Fruit fly (Drosophila melanogaster) whole organism, embryonic: ENCODE data around the gene CG10866.

Experiments used
- Awh ChIP-seq: fragments of 200-800 bp; sonication (Bioruptor generic); IDR thresholded peaks from 2 replicates; pipeline ENCODE4, ENCODE4 v1.3.6; 2022; ENCODE audit warnings: missing biosample characterization, missing genetic modification characterization
- BtbVII ChIP-seq: fragments of 200-800 bp; sonication (Bioruptor generic); optimal IDR thresholded peaks from 3 replicates; lab custom pipeline; 2017; ENCODE audit warnings: missing biosample characterization, mild to moderate bottlenecking, missing genetic modification characterization
- CG10274 ChIP-seq: fragments of 200-800 bp; sonication (Bioruptor generic); optimal IDR thresholded peaks from 3 replicates; lab custom pipeline; 2017; ENCODE audit warnings: missing biosample characterization, mild to moderate bottlenecking, missing genetic modification characterization
- CG10959 ChIP-seq: fragments of 200-800 bp; sonication (Bioruptor generic); IDR thresholded peaks from 2 replicates; pipeline ENCODE4 v1.3.6; 2022; ENCODE audit warnings: missing biosample characterization, missing genetic modification characterization
- CG11398 ChIP-seq: fragments of 200-800 bp; sonication (Bioruptor generic); optimal IDR thresholded peaks from 2 replicates; lab custom pipeline; 2016; ENCODE audit warnings: missing biosample characterization, missing genetic modification characterization
- CG11456 ChIP-seq: fragments of 200-800 bp; sonication (Bioruptor generic); IDR thresholded peaks from 3 replicates; pipeline ENCODE4 v1.3.6; 2022; ENCODE audit warnings: missing biosample characterization, missing genetic modification characterization
- CG11504 ChIP-seq: fragments of 200-800 bp; sonication (Bioruptor generic); optimal IDR thresholded peaks from 3 replicates; lab custom pipeline; 2019; ENCODE audit warnings: missing biosample characterization, mild to moderate bottlenecking, missing genetic modification characterization, moderate library complexity
- CG12104 ChIP-seq: fragments of 200-800 bp; sonication (Bioruptor generic); optimal IDR thresholded peaks from 3 replicates; lab custom pipeline; 2016; ENCODE audit warnings: missing biosample characterization, missing genetic modification characterization
- CG12155 ChIP-seq: fragments of 200-800 bp; sonication (Bioruptor generic); optimal IDR thresholded peaks from 3 replicates; lab custom pipeline; 2016; ENCODE audit warnings: missing biosample characterization, missing genetic modification characterization
- CG12391 ChIP-seq: fragments of 200-800 bp; sonication (Bioruptor generic); optimal IDR thresholded peaks from 3 replicates; lab custom pipeline; 2018; ENCODE audit warnings: missing biosample characterization, mild to moderate bottlenecking, missing genetic modification characterization, moderate library complexity
- CG14860 ChIP-seq: fragments of 200-800 bp; sonication (Bioruptor generic); IDR thresholded peaks from 3 replicates; pipeline ENCODE4 v1.3.6; 2022; ENCODE audit warnings: missing biosample characterization, missing genetic modification characterization; ENCODE audit not compliant: partially characterized antibody
- CG16779 ChIP-seq: fragments of 200-800 bp; sonication (Bioruptor generic); IDR thresholded peaks from 2 replicates; pipeline ENCODE4 v1.3.6; 2022; ENCODE audit warnings: missing biosample characterization, missing genetic modification characterization
- CG17186 ChIP-seq: fragments of 200-800 bp; sonication (Bioruptor generic); optimal IDR thresholded peaks from 3 replicates; lab custom pipeline; 2017; ENCODE audit warnings: missing biosample characterization, missing genetic modification reagents, missing genetic modification characterization
- CG1792 ChIP-seq: fragments of 200-800 bp; sonication (Bioruptor generic); optimal IDR thresholded peaks from 2 replicates; lab custom pipeline; 2016; ENCODE audit warnings: missing biosample characterization, missing genetic modification characterization
- CG18599 ChIP-seq: fragments of 200-800 bp; sonication (Bioruptor generic); optimal IDR thresholded peaks from 3 replicates; lab custom pipeline; 2017; ENCODE audit warnings: missing biosample characterization, missing genetic modification characterization, mild to moderate bottlenecking, moderate library complexity, missing genetic modification reagents
- CG2129 ChIP-seq: fragments of 200-800 bp; sonication (Bioruptor generic); IDR thresholded peaks from 2 replicates; pipeline ENCODE4 v1.3.6; 2022; ENCODE audit warnings: missing biosample characterization, missing genetic modification characterization; ENCODE audit not compliant: partially characterized antibody
- CG2202 ChIP-seq: fragments of 200-800 bp; sonication (Bioruptor generic); optimal IDR thresholded peaks from 2 replicates; lab custom pipeline; 2018; ENCODE audit warnings: missing biosample characterization, mild to moderate bottlenecking, missing genetic modification characterization
- CG2712 ChIP-seq: fragments of 200-800 bp; optimal IDR thresholded peaks from 3 replicates; lab custom pipeline; 2019; ENCODE audit warnings: missing biosample characterization, mild to moderate bottlenecking, missing genetic modification characterization, moderate library complexity
- CG33557 ChIP-seq: fragments of 200-800 bp; sonication (Bioruptor generic); optimal IDR thresholded peaks from 2 replicates; lab custom pipeline; 2019; ENCODE audit warnings: missing biosample characterization, mild to moderate bottlenecking, missing genetic modification characterization, moderate library complexity
- CG6254 ChIP-seq: fragments of 200-800 bp; sonication (Bioruptor generic); optimal IDR thresholded peaks from 3 replicates; lab custom pipeline; 2017; ENCODE audit warnings: mild to moderate bottlenecking, missing biosample characterization, missing genetic modification reagents, missing genetic modification characterization
- CG6813 ChIP-seq: fragments of 200-800 bp; sonication (Bioruptor generic); optimal IDR thresholded peaks from 2 replicates; lab custom pipeline; 2017; ENCODE audit warnings: missing biosample characterization, missing genetic modification characterization, mild to moderate bottlenecking, moderate library complexity, missing genetic modification reagents
- CG7372 ChIP-seq: fragments of 200-800 bp; sonication (Bioruptor generic); IDR thresholded peaks from 2 replicates; pipeline ENCODE4 v1.3.6; 2022; ENCODE audit warnings: missing biosample characterization, missing genetic modification characterization
- CG8944 ChIP-seq: fragments of 200-800 bp; sonication (Bioruptor generic); optimal IDR thresholded peaks from 3 replicates; lab custom pipeline; 2016; ENCODE audit warnings: missing biosample characterization, missing genetic modification characterization
- CG9437 ChIP-seq: fragments of 200-800 bp; sonication (Bioruptor generic); optimal IDR thresholded peaks from 2 replicates; lab custom pipeline; 2018; ENCODE audit warnings: missing biosample characterization, mild to moderate bottlenecking, missing genetic modification characterization
- Camta ChIP-seq: fragments of 200-800 bp; sonication (Bioruptor generic); optimal IDR thresholded peaks from 2 replicates; lab custom pipeline; 2016; ENCODE audit warnings: missing biosample characterization, missing genetic modification characterization
- CrebB ChIP-seq: fragments of 200-800 bp; sonication (Bioruptor generic); optimal IDR thresholded peaks from 3 replicates; lab custom pipeline; 2018; ENCODE audit warnings: missing biosample characterization, mild to moderate bottlenecking, missing genetic modification characterization
- Dek ChIP-seq: fragments of 200-800 bp; sonication (Bioruptor generic); optimal IDR thresholded peaks from 3 replicates; lab custom pipeline; 2019; ENCODE audit warnings: missing biosample characterization, mild to moderate bottlenecking, missing genetic modification characterization, moderate library complexity
- HmgZ ChIP-seq: fragments of 200-800 bp; sonication (Bioruptor generic); optimal IDR thresholded peaks from 2 replicates; lab custom pipeline; 2018; ENCODE audit warnings: missing biosample characterization, mild to moderate bottlenecking, missing genetic modification characterization
- Hmr ChIP-seq: fragments of 200-800 bp; sonication (Bioruptor generic); optimal IDR thresholded peaks from 3 replicates; lab custom pipeline; 2017; ENCODE audit warnings: mild to moderate bottlenecking, missing biosample characterization, missing genetic modification reagents, missing genetic modification characterization
- NFAT ChIP-seq: fragments of 200-800 bp; sonication (Bioruptor generic); IDR thresholded peaks from 2 replicates; pipeline ENCODE4 v1.3.6; 2022; ENCODE audit warnings: missing biosample characterization, missing genetic modification characterization
- Nf-YB ChIP-seq: fragments of 200-800 bp; sonication (Bioruptor generic); optimal IDR thresholded peaks from 3 replicates; lab custom pipeline; 2019; ENCODE audit warnings: missing biosample characterization, mild to moderate bottlenecking, missing genetic modification characterization, moderate library complexity
- Nf-YC ChIP-seq: fragments of 200-800 bp; optimal IDR thresholded peaks from 3 replicates; lab custom pipeline; 2019; ENCODE audit warnings: missing biosample characterization, mild to moderate bottlenecking, missing genetic modification characterization, moderate library complexity
- ash1 ChIP-seq: fragments of 200-800 bp; sonication (Bioruptor generic); optimal IDR thresholded peaks from 2 replicates; lab custom pipeline; 2018; ENCODE audit warnings: missing biosample characterization, mild to moderate bottlenecking, missing genetic modification characterization
- bowl ChIP-seq: fragments of 200-800 bp; sonication (Bioruptor generic); IDR thresholded peaks from 2 replicates; pipeline ENCODE4 v1.3.6; 2022; ENCODE audit warnings: missing biosample characterization, missing genetic modification characterization
- cad ChIP-seq: fragments of >200 bp; optimal IDR thresholded peaks from 2 replicates; lab custom pipeline; 2017; ENCODE audit warnings: missing biosample characterization, missing genetic modification characterization
- emc ChIP-seq: fragments of 200-800 bp; sonication (Bioruptor generic); optimal IDR thresholded peaks from 2 replicates; lab custom pipeline; 2016; ENCODE audit warnings: missing biosample characterization, missing genetic modification characterization
- fd64A ChIP-seq: fragments of 200-800 bp; sonication (Bioruptor generic); optimal IDR thresholded peaks from 3 replicates; lab custom pipeline; 2018; ENCODE audit warnings: missing biosample characterization, mild to moderate bottlenecking, missing genetic modification characterization
- fu2 ChIP-seq: fragments of 200-800 bp; sonication (Bioruptor generic); optimal IDR thresholded peaks from 2 replicates; lab custom pipeline; 2016; ENCODE audit warnings: missing biosample characterization, missing genetic modification characterization
- hth ChIP-seq: fragments of >200 bp; optimal IDR thresholded peaks from 2 replicates; lab custom pipeline; 2017; ENCODE audit warnings: inconsistent platforms
- ken ChIP-seq: fragments of 200-800 bp; sonication (Bioruptor generic); IDR thresholded peaks from 3 replicates; pipeline ENCODE4 v1.3.6; 2022; ENCODE audit warnings: missing biosample characterization, missing genetic modification characterization
- lmd ChIP-seq: fragments of 200-800 bp; sonication (Bioruptor generic); IDR thresholded peaks from 2 replicates; pipeline ENCODE4 v1.3.6; 2022; ENCODE audit warnings: missing biosample characterization, missing genetic modification characterization
- lov ChIP-seq, 2 experiments: fragments of 200-800 bp in 1 of 2; fragments of >200 bp in 1 of 2; sonication (Bioruptor generic) in 1 of 2; IDR thresholded peaks in 1 of 2; optimal IDR thresholded peaks in 1 of 2; 2 replicates in 1 of 2; 3 replicates in 1 of 2; pipeline versions ENCODE4 v1.3.6 to Lab custom; 2017 to 2022; ENCODE audit warnings: missing biosample characterization in 1 of 2, missing genetic modification characterization in 1 of 2
- pita ChIP-seq: fragments of 200-800 bp; sonication (Bioruptor generic); optimal IDR thresholded peaks from 2 replicates; lab custom pipeline; 2017; ENCODE audit warnings: missing biosample characterization, mild to moderate bottlenecking, missing genetic modification characterization
- shn ChIP-seq: fragments of 200-800 bp; sonication (Bioruptor generic); optimal IDR thresholded peaks from 3 replicates; lab custom pipeline; 2016; ENCODE audit warnings: missing biosample characterization, missing genetic modification characterization
- slp2 ChIP-seq: fragments of 200-800 bp; sonication (Bioruptor generic); optimal IDR thresholded peaks from 2 replicates; lab custom pipeline; 2016; ENCODE audit warnings: missing biosample characterization, missing genetic modification characterization
- sr ChIP-seq: fragments of 200-800 bp; sonication (Bioruptor generic); IDR thresholded peaks from 3 replicates; pipeline ENCODE4 v1.3.6; 2022; ENCODE audit warnings: missing biosample characterization, missing genetic modification characterization
- tap ChIP-seq: fragments of 200-800 bp; optimal IDR thresholded peaks from 3 replicates; lab custom pipeline; 2019; ENCODE audit warnings: missing biosample characterization, mild to moderate bottlenecking, missing genetic modification characterization, moderate library complexity
- tup ChIP-seq: fragments of 200-800 bp; sonication (Bioruptor generic); optimal IDR thresholded peaks from 2 replicates; lab custom pipeline; 2016; ENCODE audit warnings: missing biosample characterization, mild to moderate bottlenecking, missing genetic modification characterization, moderate library complexity
- vnd ChIP-seq: fragments of 200-800 bp; sonication (Bioruptor generic); IDR thresholded peaks from 3 replicates; pipeline ENCODE4 v1.3.6; 2022; ENCODE audit warnings: missing biosample characterization, missing genetic modification characterization; ENCODE audit not compliant: partially characterized antibody
- vvl ChIP-seq: fragments of 200-800 bp; sonication (Bioruptor generic); IDR thresholded peaks from 2 replicates; pipeline ENCODE4 v1.3.6; 2022; ENCODE audit warnings: missing biosample characterization, missing genetic modification characterization

The CG10866 gene

dm6 chr3L:3940075-3940819 lies 2.5 kb upstream of the CG10866 start, which contains the start of gene CG12766 (continued):
- peak; percentile 5 for TF ChIP-seq Hmr (GFP tag; lab: Kevin White, UChicago)
- no peak for TF ChIP-seq ken (GFP tag; lab: Robert Waterston, UW)
- no peak for TF ChIP-seq pita
- no peak for TF ChIP-seq sr (GFP tag; lab: Robert Waterston, UW)
- TF ChIP-seq CG7372 = no peak
- TF ChIP-seq Awh (GFP tag; lab: Robert Waterston, UW) = no peak
- no peak for TF ChIP-seq BtbVII (GFP tag; lab: Kevin White, UChicago)
- no peak for TF ChIP-seq CG16779 (GFP tag; lab: Robert Waterston, UW)
- no peak for TF ChIP-seq shn (GFP tag; lab: Kevin White, UChicago)
- TF ChIP-seq CG17186 (GFP tag; lab: Kevin White, UChicago) = no peak
- TF ChIP-seq CG9437 = no peak
- no peak for TF ChIP-seq CG2712 (tag; lab: Kevin White, UChicago)
- peak; percentile 69 for TF ChIP-seq NFAT
- no peak for TF ChIP-seq tup (GFP tag; lab: Kevin White, UChicago)
- no peak for TF ChIP-seq CG11398 (GFP tag; lab: Kevin White, UChicago)
- 0 out of 2 replicates have a peak, but pooled peaks have one; percentile 5 for TF ChIP-seq vvl (GFP tag; lab: Robert Waterston, UW)
- TF ChIP-seq Nf-YC = no peak
- TF ChIP-seq emc = no peak
- no peak for TF ChIP-seq CG1792 (GFP tag; lab: Kevin White, UChicago)
- TF ChIP-seq HmgZ (tag; lab: Kevin White, UChicago) = peak; percentile 15
- no peak for TF ChIP-seq hth (lab: Kevin White, UChicago)
- peak; percentile 33; the same call in 1 of the 3 replicates for TF ChIP-seq vnd (GFP tag; lab: Robert Waterston, UW)
- no peak for TF ChIP-seq bowl (GFP tag; lab: Robert Waterston, UW)
- no peak for TF ChIP-seq Camta (GFP tag; lab: Kevin White, UChicago)
- TF ChIP-seq CG8944 = no peak
- no peak for TF ChIP-seq CG12104
- TF ChIP-seq CG14860 (GFP tag; lab: Robert Waterston, UW) = 0 out of 3 replicates have a peak, but pooled peaks have one; percentile 35
- TF ChIP-seq CG18599 (GFP tag; lab: Kevin White, UChicago) = peak; percentile 44
- TF ChIP-seq CrebB (tag; lab: Kevin White, UChicago) = no peak
- no peak for TF ChIP-seq cad
- no peak for TF ChIP-seq fd64A
- no peak for TF ChIP-seq CG6813 (GFP tag; lab: Kevin White, UChicago)
- no peak for TF ChIP-seq CG2202 (tag; lab: Kevin White, UChicago)
- TF ChIP-seq CG11456 (GFP tag; lab: Robert Waterston, UW) = no peak
- TF ChIP-seq slp2 (GFP tag; lab: Kevin White, UChicago) = no peak
- no peak for TF ChIP-seq lmd (GFP tag; lab: Robert Waterston, UW)
- no peak for TF ChIP-seq CG6254 (GFP tag; lab: Kevin White, UChicago)
- no peak for TF ChIP-seq ash1 (GFP tag; lab: Kevin White, UChicago)
- TF ChIP-seq CG33557 (GFP tag; lab: Kevin White, UChicago) = no peak
- no peak for TF ChIP-seq CG11504 (tag; lab: Kevin White, UChicago)
- no peak for TF ChIP-seq tap (tag; lab: Kevin White, UChicago)
- TF ChIP-seq CG12155 (GFP tag; lab: Kevin White, UChicago) = no peak
- TF ChIP-seq CG10274 = no peak
- no peak for TF ChIP-seq fu2 (GFP tag; lab: Kevin White, UChicago)
- TF ChIP-seq lov (optimal IDR thresholded peaks at IDR 0.05; lab: Kevin White, UChicago) = no peak
- TF ChIP-seq lov (GFP tag; IDR thresholded peaks at IDR 0.05; lab: Robert Waterston, UW) = no peak
- no peak for TF ChIP-seq Nf-YB (GFP tag; lab: Kevin White, UChicago)
- no peak for TF ChIP-seq CG12391
- no peak for TF ChIP-seq CG2129 (GFP tag; lab: Robert Waterston, UW)
- no peak for TF ChIP-seq CG10959 (GFP tag; lab: Robert Waterston, UW)
- no peak for TF ChIP-seq Dek (tag; lab: Kevin White, UChicago)
